Fruit fly (Drosophila melanogaster) whole organism, adult: ENCODE data around the gene Rcd7.

ENCODE experiments used
- CG11617 ChIP-seq: fragments of 200-800 bp; sonication (Bioruptor generic); optimal IDR thresholded peaks from 2 replicates; lab custom pipeline; 2017; ENCODE audit warnings: mild to moderate bottlenecking, missing biosample characterization, missing genetic modification reagents, missing genetic modification characterization
- CG12768 ChIP-seq: fragments of 200-800 bp; sonication (Bioruptor generic); optimal IDR thresholded peaks from 2 replicates; lab custom pipeline; 2017; ENCODE audit warnings: missing biosample characterization, missing genetic modification characterization, mild to moderate bottlenecking, moderate library complexity, missing genetic modification reagents
- CG14711 ChIP-seq: fragments of 200-800 bp; sonication (Bioruptor generic); optimal IDR thresholded peaks from 2 replicates; lab custom pipeline; 2018; ENCODE audit warnings: missing biosample characterization, mild to moderate bottlenecking, missing genetic modification characterization, moderate library complexity
- CG1620 ChIP-seq: fragments of 200-800 bp; sonication (Bioruptor generic); optimal IDR thresholded peaks from 2 replicates; lab custom pipeline; 2016; ENCODE audit warnings: missing biosample characterization, missing genetic modification characterization
- CG33017 ChIP-seq: fragments of 200-800 bp; sonication (Bioruptor generic); optimal IDR thresholded peaks from 2 replicates; lab custom pipeline; 2018; ENCODE audit warnings: missing biosample characterization, mild to moderate bottlenecking, missing genetic modification characterization, moderate library complexity
- CG5204 ChIP-seq: fragments of 200-800 bp; sonication (Bioruptor generic); optimal IDR thresholded peaks from 2 replicates; lab custom pipeline; 2016; ENCODE audit warnings: missing biosample characterization, missing genetic modification characterization
- CG7045 ChIP-seq: fragments of 200-800 bp; sonication (Bioruptor generic); optimal IDR thresholded peaks from 2 replicates; lab custom pipeline; 2017; ENCODE audit warnings: missing biosample characterization, mild to moderate bottlenecking, missing genetic modification characterization
- CG7101 ChIP-seq: fragments of 200-800 bp; sonication (Bioruptor generic); optimal IDR thresholded peaks from 2 replicates; lab custom pipeline; 2018; ENCODE audit warnings: missing biosample characterization, mild to moderate bottlenecking, missing genetic modification characterization, moderate library complexity
- Clk ChIP-seq: fragments of 200-800 bp; sonication (Bioruptor generic); optimal IDR thresholded peaks from 2 replicates; lab custom pipeline; 2017; ENCODE audit warnings: missing biosample characterization, missing genetic modification characterization
- Crg-1 ChIP-seq: fragments of 200-800 bp; sonication (Bioruptor generic); optimal IDR thresholded peaks from 2 replicates; lab custom pipeline; 2016; ENCODE audit warnings: missing biosample characterization, missing genetic modification characterization
- Hr96 ChIP-seq: fragments of 200-800 bp; sonication (Bioruptor generic); optimal IDR thresholded peaks from 2 replicates; lab custom pipeline; 2016; ENCODE audit warnings: missing biosample characterization, missing genetic modification characterization
- Mnt ChIP-seq: fragments of 200-800 bp; sonication (Bioruptor generic); optimal IDR thresholded peaks from 2 replicates; lab custom pipeline; 2016; ENCODE audit warnings: missing biosample characterization, mild to moderate bottlenecking, missing genetic modification characterization
- bab1 ChIP-seq: fragments of 200-800 bp; sonication (Bioruptor generic); optimal IDR thresholded peaks from 3 replicates; lab custom pipeline; 2019; ENCODE audit warnings: missing biosample characterization, mild to moderate bottlenecking, missing genetic modification characterization, moderate library complexity
- cic ChIP-seq: fragments of 200-800 bp; sonication (Bioruptor generic); optimal IDR thresholded peaks from 2 replicates; lab custom pipeline; 2017; ENCODE audit warnings: missing biosample characterization, mild to moderate bottlenecking, missing genetic modification characterization, moderate library complexity
- cnc ChIP-seq, 2 experiments: fragments of >200 bp; optimal IDR thresholded peaks; 2 replicates each; lab custom pipeline; 2017
- kay ChIP-seq: fragments of 200-800 bp; sonication (Bioruptor generic); peaks from one replicate; lab custom pipeline; 2016; ENCODE audit warnings: missing biosample characterization, missing genetic modification characterization, borderline replicate concordance
- ovo ChIP-seq: fragments of 200-800 bp; sonication (Bioruptor generic); optimal IDR thresholded peaks from 2 replicates; lab custom pipeline; 2016; ENCODE audit warnings: missing biosample characterization, missing genetic modification characterization
- pad ChIP-seq: fragments of 200-800 bp; sonication (Bioruptor generic); optimal IDR thresholded peaks from 3 replicates; lab custom pipeline; 2017; ENCODE audit warnings: missing biosample characterization, missing genetic modification characterization, mild to moderate bottlenecking, moderate library complexity, missing genetic modification reagents
- tj ChIP-seq: fragments of 200-800 bp; sonication (Bioruptor generic); optimal IDR thresholded peaks from 3 replicates; lab custom pipeline; 2017; ENCODE audit warnings: missing biosample characterization, mild to moderate bottlenecking, missing genetic modification characterization, moderate library complexity
- toe ChIP-seq: fragments of 200-800 bp; sonication (Bioruptor generic); optimal IDR thresholded peaks from 2 replicates; lab custom pipeline; 2016; ENCODE audit warnings: missing biosample characterization, missing genetic modification characterization

Gene Rcd7

dm6 chr3L:19560005-19560694 lies 15.2 kb downstream of the Rcd7 start:
- no peak for TF ChIP-seq cnc (optimal IDR thresholded peaks at IDR 0.05; lab: Kevin White, UChicago)
- TF ChIP-seq bab1 = no peak
- TF ChIP-seq CG7045 = no peak
- no peak for TF ChIP-seq pad (GFP tag; lab: Kevin White, UChicago)
- TF ChIP-seq CG12768 = no peak
- TF ChIP-seq CG5204 = no peak
- no peak for TF ChIP-seq CG7101 (tag; lab: Kevin White, UChicago)
- TF ChIP-seq kay (GFP tag; lab: Kevin White, UChicago) = no peak
- no peak for TF ChIP-seq Crg-1 (GFP tag; lab: Kevin White, UChicago)
- TF ChIP-seq toe (GFP tag; lab: Kevin White, UChicago) = no peak
- TF ChIP-seq cic (GFP tag; lab: Kevin White, UChicago) = no peak
- TF ChIP-seq CG14711 (tag; lab: Kevin White, UChicago) = no peak
- no peak for TF ChIP-seq Clk

- no peak for TF ChIP-seq pad (GFP tag; lab: Kevin White, UChicago)
- peak; percentile 57 for TF ChIP-seq CG7045
- TF ChIP-seq ovo (GFP tag; lab: Kevin White, UChicago) = no peak
- TF ChIP-seq CG33017 (tag; lab: Kevin White, UChicago) = no peak
- TF ChIP-seq CG12768 = no peak
- TF ChIP-seq Hr96 (GFP tag; lab: Kevin White, UChicago) = no peak
- TF ChIP-seq CG5204 = peak; percentile 50
- peak; percentile 33 for TF ChIP-seq CG7101 (tag; lab: Kevin White, UChicago)
- TF ChIP-seq Mnt (GFP tag; lab: Kevin White, UChicago) = no peak
- no peak for TF ChIP-seq tj (GFP tag; lab: Kevin White, UChicago)
- TF ChIP-seq CG14711 (tag; lab: Kevin White, UChicago) = peak; percentile 28
- no peak for TF ChIP-seq bab1
Measured at dm6 chr3L:19560695-19561246, 15.9 kb downstream of the Rcd7 start.

- TF ChIP-seq cnc (optimal IDR thresholded peaks at IDR 0.05; lab: Kevin White, UChicago) = no peak
- TF ChIP-seq CG5204 = peak; percentile 25
- no peak for TF ChIP-seq CG11617 (GFP tag; lab: Kevin White, UChicago)
- no peak for TF ChIP-seq pad (GFP tag; lab: Kevin White, UChicago)
Measured at dm6 chr3L:19561745-19562144, 16.8 kb downstream of the Rcd7 start.

dm6 chr3L:19562146-19562700 lies 17.3 kb downstream of the Rcd7 start:
- TF ChIP-seq CG14711 (tag; lab: Kevin White, UChicago) = no peak
- no peak for TF ChIP-seq cic (GFP tag; lab: Kevin White, UChicago)
- TF ChIP-seq tj (GFP tag; lab: Kevin White, UChicago) = no peak
- TF ChIP-seq Crg-1 (GFP tag; lab: Kevin White, UChicago) = no peak
- TF ChIP-seq bab1 = no peak
- no peak for TF ChIP-seq CG7045
- TF ChIP-seq CG1620 (GFP tag; lab: Kevin White, UChicago) = no peak
- TF ChIP-seq Mnt (GFP tag; lab: Kevin White, UChicago) = no peak
- TF ChIP-seq ovo (GFP tag; lab: Kevin White, UChicago) = no peak
- no peak for TF ChIP-seq CG33017 (tag; lab: Kevin White, UChicago)
- no peak for TF ChIP-seq CG7101 (tag; lab: Kevin White, UChicago)
- no peak for TF ChIP-seq Clk

- TF ChIP-seq cic (GFP tag; lab: Kevin White, UChicago) (no peak), Clk (no peak), CG33017 (tag; lab: Kevin White, UChicago) (no peak), CG7101 (tag; lab: Kevin White, UChicago) (no peak), ovo (GFP tag; lab: Kevin White, UChicago) (no peak), Crg-1 (GFP tag; lab: Kevin White, UChicago) (no peak), Hr96 (GFP tag; lab: Kevin White, UChicago) (no peak), Mnt (GFP tag; lab: Kevin White, UChicago) (no peak), toe (GFP tag; lab: Kevin White, UChicago) (no peak)
Measured at dm6 chr3L:19563014-19563413, 18.1 kb downstream of the Rcd7 start.

dm6 chr3L:19564905-19565700 lies 20.2 kb downstream of the Rcd7 start:
- TF ChIP-seq CG5204 = no peak
- no peak for TF ChIP-seq bab1
- no peak for TF ChIP-seq cic (GFP tag; lab: Kevin White, UChicago)
- no peak for TF ChIP-seq CG7045
- TF ChIP-seq Clk = no peak
- TF ChIP-seq pad (GFP tag; lab: Kevin White, UChicago) = no peak
- TF ChIP-seq cnc (optimal IDR thresholded peaks at IDR 0.05; lab: Kevin White, UChicago) = no peak
- no peak for TF ChIP-seq CG33017 (tag; lab: Kevin White, UChicago)
- TF ChIP-seq CG12768 = no peak
- TF ChIP-seq toe (GFP tag; lab: Kevin White, UChicago) = no peak
- TF ChIP-seq ovo (GFP tag; lab: Kevin White, UChicago) = no peak
- TF ChIP-seq kay (GFP tag; lab: Kevin White, UChicago) = no peak
- TF ChIP-seq Crg-1 (GFP tag; lab: Kevin White, UChicago) = no peak
- no peak for TF ChIP-seq tj (GFP tag; lab: Kevin White, UChicago)
- no peak for TF ChIP-seq CG11617 (GFP tag; lab: Kevin White, UChicago)
- no peak for TF ChIP-seq Hr96 (GFP tag; lab: Kevin White, UChicago)
